Worm (Caenorhabditis elegans): ENCODE measurements around the gene mlt-9.

mlt-9 gene

DNA sequence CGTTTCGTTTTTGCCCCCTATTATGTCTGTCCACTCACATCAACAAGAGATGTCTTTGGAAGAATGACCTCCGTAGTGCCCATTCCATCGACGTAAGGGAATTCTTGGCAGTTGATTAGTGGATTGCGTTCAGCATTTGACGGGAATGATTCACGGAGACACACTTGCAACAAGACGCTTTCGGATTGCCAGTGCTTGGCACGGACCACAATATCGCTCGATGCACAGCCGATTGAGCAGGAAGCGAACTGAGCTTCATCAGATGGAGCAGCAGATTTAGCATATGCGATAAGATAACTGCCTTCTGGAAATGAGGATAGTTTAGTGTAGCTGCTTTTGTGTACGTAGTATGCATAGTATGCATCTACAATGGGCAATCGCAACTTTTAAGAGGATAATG, 4.1 kb downstream of the mlt-9 start:
- TF ChIP-seq unc-3 (GFP tag; conservative IDR thresholded peaks at IDR 0.05) (no peak), unc-3 (tag; optimal IDR thresholded peaks at IDR 0.05) (no peak), fax-1 (tag; optimal IDR thresholded peaks at IDR 0.05) (no peak), ama-1 (optimal IDR thresholded peaks at IDR 0.05) (no peak), ceh-34 (tag; optimal IDR thresholded peaks at IDR 0.05) (no peak), ceh-18 (tag; optimal IDR thresholded peaks at IDR 0.05) (no peak), ceh-9 (tag; optimal IDR thresholded peaks at IDR 0.05) (no peak), ztf-16 (tag; optimal IDR thresholded peaks at IDR 0.05) (no peak), dmd-4 (tag; optimal IDR thresholded peaks at IDR 0.05; ENCODE audit: borderline replicate concordance) (no peak), sdc-2 (tag; optimal IDR thresholded peaks at IDR 0.05) (no peak), hlh-8 (tag; optimal IDR thresholded peaks at IDR 0.05) (no peak), zip-5 (tag; optimal IDR thresholded peaks at IDR 0.05) (no peak), K02D7.2 (tag; optimal IDR thresholded peaks at IDR 0.05) (no peak), dve-1 (tag; optimal IDR thresholded peaks at IDR 0.05) (no peak), pat-9 (tag; optimal IDR thresholded peaks at IDR 0.05) (no peak), pha-2 (tag; optimal IDR thresholded peaks at IDR 0.05) (no peak), sox-2 (GFP tag; IDR thresholded peaks at IDR 0.05) (no peak), unc-42 (tag; optimal IDR thresholded peaks at IDR 0.05) (no peak), madf-2 (tag; optimal IDR thresholded peaks at IDR 0.05) (no peak), mec-3 (tag; optimal IDR thresholded peaks at IDR 0.05; ENCODE audit: borderline replicate concordance) (no peak)

DNA sequence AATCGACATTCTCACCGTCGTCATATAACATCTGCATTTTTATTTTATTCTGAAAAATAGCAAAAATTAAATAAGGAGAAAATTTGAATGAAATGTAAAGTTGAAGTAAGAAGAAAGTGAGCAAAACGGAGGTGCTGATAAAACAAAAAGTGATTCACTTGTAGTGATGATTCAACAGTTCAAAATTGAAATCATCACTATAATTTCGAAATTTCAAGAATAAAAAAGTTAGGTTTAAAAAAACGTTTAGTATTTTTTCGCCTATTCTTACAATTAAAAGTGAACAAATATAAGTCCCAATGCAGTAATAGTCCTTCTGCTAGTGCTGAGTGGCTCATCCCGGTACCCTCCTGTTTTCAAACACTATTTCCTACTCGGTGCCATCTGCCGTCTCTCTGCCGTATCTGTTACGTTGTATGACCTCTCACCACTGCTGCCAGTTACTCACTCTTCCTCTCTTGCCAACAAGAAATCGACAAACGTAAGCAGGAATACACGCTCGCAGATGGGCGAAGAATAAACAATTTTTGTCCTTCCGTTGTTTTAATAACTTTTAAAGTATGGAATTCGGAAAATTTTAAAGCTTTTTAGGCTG, 7.1 kb downstream of the mlt-9 start, which contains the start of gene dhhc-1:
Gene dhhc-1 (minus strand): TSS at position 51 of the 595 bp plus-strand sequence.
- peak; percentile 40 for TF ChIP-seq unc-55 (GFP tag; optimal IDR thresholded peaks at IDR 0.05)
- TF ChIP-seq elt-4 (tag; optimal IDR thresholded peaks at IDR 0.05): no peak
- TF ChIP-seq nfya-1 (tag; optimal IDR thresholded peaks at IDR 0.05): peak; percentile 59
- no peak for TF ChIP-seq F13H6.1 (tag; optimal IDR thresholded peaks at IDR 0.05)
- peak; percentile 56 for TF ChIP-seq ceh-31 (tag; optimal IDR thresholded peaks at IDR 0.05)
- TF ChIP-seq ceh-18 (tag; optimal IDR thresholded peaks at IDR 0.05): peak; percentile 26
- no peak for TF ChIP-seq gmeb-2 (tag; optimal IDR thresholded peaks at IDR 0.05)
- no peak for TF ChIP-seq tbx-2 (tag; optimal IDR thresholded peaks at IDR 0.05)
- no peak for TF ChIP-seq ceh-48 (tag; optimal IDR thresholded peaks at IDR 0.05)
- TF ChIP-seq unc-42 (tag; optimal IDR thresholded peaks at IDR 0.05): peak; percentile 4

- TF ChIP-seq unc-42 (tag; optimal IDR thresholded peaks at IDR 0.05): no peak
- no peak for TF ChIP-seq pag-3 (tag; optimal IDR thresholded peaks at IDR 0.05; ENCODE audit: borderline replicate concordance)
- no peak for TF ChIP-seq ceh-24 (tag; optimal IDR thresholded peaks at IDR 0.05)
- peak; percentile 73 for TF ChIP-seq elt-2 (tag; optimal IDR thresholded peaks at IDR 0.05)
Observed at ce11 chrX:15097763-15098162, 9.8 kb downstream of the mlt-9 start, which contains the start of gene F09B12.3. F09B12.3 (minus strand) TSS chrX:15097954.

DNA sequence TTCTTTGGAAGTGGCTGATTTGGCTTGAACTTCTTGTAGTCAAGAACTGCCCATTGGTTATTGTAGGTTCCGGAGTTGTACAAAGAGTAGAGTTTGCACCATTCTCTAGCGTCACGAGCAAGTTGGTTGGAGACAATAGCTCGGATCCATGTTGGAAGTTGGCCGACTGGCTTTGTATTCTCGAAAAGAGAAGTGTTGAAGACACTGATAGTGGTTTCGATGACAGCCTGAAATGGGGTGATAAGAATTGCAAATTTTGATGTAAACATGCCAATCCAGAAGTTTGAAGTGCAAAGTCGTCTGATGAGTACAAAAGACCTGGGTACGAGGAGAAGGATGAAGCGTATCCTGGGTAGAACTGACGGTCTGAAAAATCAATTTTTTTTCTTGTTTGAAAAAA, 11.3 kb downstream of the mlt-9 start:
- no peak for TF ChIP-seq sdc-2 (tag; optimal IDR thresholded peaks at IDR 0.05)
- TF ChIP-seq ceh-2 (tag; optimal IDR thresholded peaks at IDR 0.05): no peak
- no peak for TF ChIP-seq gmeb-2 (tag; optimal IDR thresholded peaks at IDR 0.05)
- no peak for TF ChIP-seq pat-9 (tag; optimal IDR thresholded peaks at IDR 0.05)
- TF ChIP-seq dmd-4 (tag; optimal IDR thresholded peaks at IDR 0.05; ENCODE audit: borderline replicate concordance): no peak
- no peak for TF ChIP-seq sox-4 (tag; optimal IDR thresholded peaks at IDR 0.05)
- TF ChIP-seq ceh-18 (tag; optimal IDR thresholded peaks at IDR 0.05): no peak
- no peak for TF ChIP-seq ceh-6 (GFP tag; optimal IDR thresholded peaks at IDR 0.05)
- no peak for TF ChIP-seq ceh-19 (GFP tag; optimal IDR thresholded peaks at IDR 0.05)

ce11 chrX:15094973-15095372, 12.6 kb downstream of the mlt-9 start, which contains the start of gene F09B12.7:
F09B12.7 (minus strand) TSS chrX:15095073.
- no peak for TF ChIP-seq fax-1 (tag; optimal IDR thresholded peaks at IDR 0.05)
- no peak for TF ChIP-seq elt-4 (tag; optimal IDR thresholded peaks at IDR 0.05)
- no peak for TF ChIP-seq lin-11 (tag; optimal IDR thresholded peaks at IDR 0.05)
- no peak for TF ChIP-seq ceh-9 (tag; optimal IDR thresholded peaks at IDR 0.05)
- no peak for TF ChIP-seq unc-3 (GFP tag; conservative IDR thresholded peaks at IDR 0.05)
- TF ChIP-seq unc-3 (tag; optimal IDR thresholded peaks at IDR 0.05): no peak
- no peak for TF ChIP-seq sox-4 (tag; optimal IDR thresholded peaks at IDR 0.05)
- no peak for TF ChIP-seq npax-4 (tag; optimal IDR thresholded peaks at IDR 0.05)
- TF ChIP-seq ceh-6 (GFP tag; optimal IDR thresholded peaks at IDR 0.05): no peak
- no peak for TF ChIP-seq ceh-34 (tag; optimal IDR thresholded peaks at IDR 0.05)
- no peak for TF ChIP-seq rnt-1 (tag; optimal IDR thresholded peaks at IDR 0.05)
- TF ChIP-seq nhr-232 (tag; optimal IDR thresholded peaks at IDR 0.05): no peak
- TF ChIP-seq madf-2 (tag; optimal IDR thresholded peaks at IDR 0.05): no peak
- TF ChIP-seq ceh-14 (tag; optimal IDR thresholded peaks at IDR 0.05): no peak
- TF ChIP-seq syd-9 (tag; optimal IDR thresholded peaks at IDR 0.05): no peak
- no peak for TF ChIP-seq zip-5 (tag; optimal IDR thresholded peaks at IDR 0.05)
